Fruit fly (Drosophila melanogaster) whole organism, embryonic: ENCODE data around the gene CG46309.
A peak's percentile ranks its signal among the peaks of the same experiment; 100 is the strongest.

Experiments
- CG11560 ChIP-seq: fragments of 200-800 bp; sonication (Bioruptor generic); IDR thresholded peaks from 3 replicates; pipeline ENCODE4 v1.3.6; 2022; ENCODE audit warnings: missing biosample characterization, missing genetic modification characterization
- CG12299 ChIP-seq: fragments of 200-800 bp; sonication (Bioruptor generic); optimal IDR thresholded peaks from 2 replicates; lab custom pipeline; 2018; ENCODE audit warnings: missing biosample characterization, mild to moderate bottlenecking, missing genetic modification characterization
- CG12942 ChIP-seq: fragments of 200-800 bp; sonication (Bioruptor generic); optimal IDR thresholded peaks from 3 replicates; lab custom pipeline; 2016; ENCODE audit warnings: missing biosample characterization, missing genetic modification characterization
- CG13287 ChIP-seq: fragments of 200-800 bp; sonication (Bioruptor generic); IDR thresholded peaks from 2 replicates; pipeline ENCODE4 v1.3.6; 2022; ENCODE audit warnings: missing biosample characterization, missing genetic modification characterization; ENCODE audit not compliant: partially characterized antibody
- CG14050 ChIP-seq: fragments of 200-800 bp; sonication (Bioruptor generic); IDR thresholded peaks from 3 replicates; pipeline ENCODE4 v1.3.6; 2022; ENCODE audit warnings: missing biosample characterization, missing genetic modification characterization
- CG16813 ChIP-seq: fragments of 200-800 bp; sonication (Bioruptor generic); IDR thresholded peaks from 3 replicates; pipeline ENCODE4 v1.3.6; 2022; ENCODE audit warnings: missing biosample characterization, missing genetic modification characterization; ENCODE audit not compliant: partially characterized antibody
- CG2889 ChIP-seq: fragments of 200-800 bp; sonication (Bioruptor generic); IDR thresholded peaks from 3 replicates; pipeline ENCODE4 v1.3.6; 2022; ENCODE audit warnings: missing biosample characterization, missing genetic modification characterization
- CG31365 ChIP-seq: fragments of 200-800 bp; sonication (Bioruptor generic); optimal IDR thresholded peaks from 2 replicates; lab custom pipeline; 2018; ENCODE audit warnings: missing biosample characterization, mild to moderate bottlenecking, missing genetic modification characterization
- CG33557 ChIP-seq: fragments of 200-800 bp; sonication (Bioruptor generic); optimal IDR thresholded peaks from 2 replicates; lab custom pipeline; 2019; ENCODE audit warnings: missing biosample characterization, mild to moderate bottlenecking, missing genetic modification characterization, moderate library complexity
- CG6854 ChIP-seq: fragments of 200-800 bp; sonication (Bioruptor generic); optimal IDR thresholded peaks from 3 replicates; lab custom pipeline; 2017; ENCODE audit warnings: missing biosample characterization, mild to moderate bottlenecking, missing genetic modification characterization
- CG7357 ChIP-seq: fragments of 200-800 bp; sonication (Bioruptor generic); IDR thresholded peaks from 3 replicates; pipeline ENCODE4 v1.3.6; 2022; ENCODE audit warnings: missing biosample characterization, missing genetic modification characterization
- CG7928 ChIP-seq: fragments of 200-800 bp; sonication (Bioruptor generic); optimal IDR thresholded peaks from 2 replicates; lab custom pipeline; 2017; ENCODE audit warnings: missing biosample characterization, mild to moderate bottlenecking, missing genetic modification characterization
- CG8765 ChIP-seq: fragments of 200-800 bp; sonication (Bioruptor generic); IDR thresholded peaks from 2 replicates; pipeline ENCODE4 v1.3.6; 2022; ENCODE audit warnings: missing biosample characterization, missing genetic modification characterization
- CG9817 ChIP-seq: fragments of 200-800 bp; sonication (Bioruptor generic); optimal IDR thresholded peaks from 2 replicates; lab custom pipeline; 2018; ENCODE audit warnings: missing biosample characterization, mild to moderate bottlenecking, missing genetic modification characterization, moderate library complexity
- Camta ChIP-seq: fragments of 200-800 bp; sonication (Bioruptor generic); optimal IDR thresholded peaks from 2 replicates; lab custom pipeline; 2016; ENCODE audit warnings: missing biosample characterization, missing genetic modification characterization
- Dad ChIP-seq: fragments of 200-800 bp; sonication (Bioruptor generic); optimal IDR thresholded peaks from 3 replicates; lab custom pipeline; 2016; ENCODE audit warnings: missing biosample characterization, missing genetic modification characterization
- E2f2 ChIP-seq: fragments of 200-800 bp; sonication (Bioruptor generic); IDR thresholded peaks from 2 replicates; pipeline ENCODE4 v1.3.6; 2022; ENCODE audit warnings: missing biosample characterization, missing genetic modification characterization
- Eip74EF ChIP-seq, 2 experiments: fragments of 200-800 bp in 1 of 2; fragments of >200 bp in 1 of 2; sonication (Bioruptor generic) in 1 of 2; optimal IDR thresholded peaks; 2 replicates each; lab custom pipeline; 2017 to 2019; ENCODE audit warnings: missing biosample characterization in 2 of 2, missing genetic modification characterization in 2 of 2, mild to moderate bottlenecking in 1 of 2, moderate library complexity in 1 of 2
- Fer3 ChIP-seq: fragments of 200-800 bp; sonication (Bioruptor generic); optimal IDR thresholded peaks from 2 replicates; lab custom pipeline; 2018; ENCODE audit warnings: missing biosample characterization, mild to moderate bottlenecking, missing genetic modification characterization, moderate library complexity
- Gsc ChIP-seq: fragments of 200-800 bp; sonication (Bioruptor generic); IDR thresholded peaks from 2 replicates; pipeline ENCODE4 v1.3.6; 2022; ENCODE audit warnings: missing biosample characterization, missing genetic modification characterization
- Hand ChIP-seq: fragments of 200-800 bp; sonication (Bioruptor generic); optimal IDR thresholded peaks from 2 replicates; lab custom pipeline; 2017; ENCODE audit warnings: mild to moderate bottlenecking, missing biosample characterization, missing genetic modification reagents, missing genetic modification characterization
- HmgD ChIP-seq: fragments of 200-800 bp; sonication (Bioruptor generic); optimal IDR thresholded peaks from 3 replicates; lab custom pipeline; 2016; ENCODE audit warnings: missing biosample characterization, missing genetic modification characterization
- Hmr ChIP-seq: fragments of 200-800 bp; sonication (Bioruptor generic); optimal IDR thresholded peaks from 3 replicates; lab custom pipeline; 2017; ENCODE audit warnings: mild to moderate bottlenecking, missing biosample characterization, missing genetic modification reagents, missing genetic modification characterization
- Hmx ChIP-seq: fragments of 200-800 bp; sonication (Bioruptor generic); optimal IDR thresholded peaks from 2 replicates; lab custom pipeline; 2016; ENCODE audit warnings: missing biosample characterization, missing genetic modification characterization
- Oaz ChIP-seq: fragments of 200-800 bp; sonication (Bioruptor generic); IDR thresholded peaks from 2 replicates; pipeline ENCODE4 v1.3.6; 2022; ENCODE audit warnings: missing biosample characterization, missing genetic modification characterization
- Ravus ChIP-seq: fragments of 200-800 bp; sonication (Bioruptor generic); IDR thresholded peaks from 2 replicates; pipeline ENCODE4 v1.3.6; 2022; ENCODE audit warnings: missing biosample characterization, missing genetic modification characterization
- Six4 ChIP-seq: fragments of 200-800 bp; sonication (Bioruptor generic); optimal IDR thresholded peaks from 2 replicates; lab custom pipeline; 2016; ENCODE audit warnings: missing biosample characterization, missing genetic modification characterization
- Sox102F ChIP-seq: fragments of 200-800 bp; sonication (Bioruptor generic); optimal IDR thresholded peaks from 2 replicates; lab custom pipeline; 2018; ENCODE audit warnings: missing biosample characterization, mild to moderate bottlenecking, missing genetic modification characterization, moderate library complexity
- Vsx1 ChIP-seq: fragments of 200-800 bp; sonication (Bioruptor generic); optimal IDR thresholded peaks from 2 replicates; lab custom pipeline; 2017; ENCODE audit warnings: missing biosample characterization, mild to moderate bottlenecking, missing genetic modification characterization, missing genetic modification reagents
- Xbp1 ChIP-seq: fragments of 200-800 bp; sonication (Bioruptor generic); optimal IDR thresholded peaks from 3 replicates; lab custom pipeline; 2016; ENCODE audit warnings: missing biosample characterization, mild to moderate bottlenecking, missing genetic modification characterization
- cad ChIP-seq: fragments of >200 bp; optimal IDR thresholded peaks from 2 replicates; lab custom pipeline; 2017; ENCODE audit warnings: missing biosample characterization, missing genetic modification characterization
- croc ChIP-seq: fragments of 200-800 bp; sonication (Bioruptor generic); conservative IDR thresholded peaks from 3 replicates; pipeline ENCODE4 v1.3.6; 2022; ENCODE audit warnings: missing biosample characterization, missing genetic modification characterization
- da ChIP-seq: fragments of 200-800 bp; sonication (Bioruptor generic); optimal IDR thresholded peaks from 2 replicates; lab custom pipeline; 2016; ENCODE audit warnings: missing biosample characterization, missing genetic modification characterization
- eyg ChIP-seq: fragments of 200-800 bp; sonication (Bioruptor generic); optimal IDR thresholded peaks from 3 replicates; lab custom pipeline; 2016; ENCODE audit warnings: missing biosample characterization, missing genetic modification characterization
- ftz-f1 ChIP-seq: fragments of 200-800 bp; sonication (Bioruptor generic); optimal IDR thresholded peaks from 2 replicates; lab custom pipeline; 2016; ENCODE audit warnings: missing biosample characterization, missing genetic modification characterization
- gem ChIP-seq: fragments of 200-800 bp; sonication (Bioruptor generic); optimal IDR thresholded peaks from 2 replicates; lab custom pipeline; 2019; ENCODE audit warnings: missing biosample characterization, mild to moderate bottlenecking, missing genetic modification characterization, moderate library complexity
- grn ChIP-seq: fragments of 200-800 bp; sonication (Bioruptor generic); optimal IDR thresholded peaks from 3 replicates; lab custom pipeline; 2017; ENCODE audit warnings: missing biosample characterization, missing genetic modification characterization
- insv ChIP-seq, 2 experiments: fragments of 200-800 bp; sonication (Bioruptor generic); optimal IDR thresholded peaks; 3 replicates each; lab custom pipeline; 2016 to 2018; ENCODE audit warnings: missing biosample characterization in 2 of 2, missing genetic modification characterization in 2 of 2
- lilli ChIP-seq: fragments of 200-800 bp; sonication (Bioruptor generic); optimal IDR thresholded peaks from 3 replicates; lab custom pipeline; 2016; ENCODE audit warnings: missing biosample characterization, missing genetic modification characterization
- nerfin-2 ChIP-seq: fragments of 200-800 bp; sonication (Bioruptor generic); IDR thresholded peaks from 2 replicates; pipeline ENCODE4 v1.3.6; 2022; ENCODE audit warnings: missing biosample characterization, missing genetic modification characterization; ENCODE audit not compliant: partially characterized antibody
- odd ChIP-seq: fragments of 200-800 bp; sonication (Bioruptor generic); optimal IDR thresholded peaks from 2 replicates; lab custom pipeline; 2017; ENCODE audit warnings: missing biosample characterization, mild to moderate bottlenecking, missing genetic modification characterization
- pnt ChIP-seq: fragments of 200-800 bp; sonication (Bioruptor generic); optimal IDR thresholded peaks from 3 replicates; lab custom pipeline; 2016; ENCODE audit warnings: missing biosample characterization, missing genetic modification characterization
- slbo ChIP-seq: fragments of 200-800 bp; sonication (Bioruptor generic); IDR thresholded peaks from 2 replicates; pipeline ENCODE4 v1.3.6; 2022; ENCODE audit warnings: missing biosample characterization, missing genetic modification characterization
- slp2 ChIP-seq: fragments of 200-800 bp; sonication (Bioruptor generic); optimal IDR thresholded peaks from 2 replicates; lab custom pipeline; 2016; ENCODE audit warnings: missing biosample characterization, missing genetic modification characterization
- sqz ChIP-seq: fragments of 200-800 bp; sonication (Bioruptor generic); optimal IDR thresholded peaks from 3 replicates; lab custom pipeline; 2018; ENCODE audit warnings: missing biosample characterization, mild to moderate bottlenecking, missing genetic modification characterization
- vvl ChIP-seq: fragments of 200-800 bp; sonication (Bioruptor generic); IDR thresholded peaks from 2 replicates; pipeline ENCODE4 v1.3.6; 2022; ENCODE audit warnings: missing biosample characterization, missing genetic modification characterization
- zen2 ChIP-seq: fragments of 200-800 bp; sonication (Bioruptor generic); IDR thresholded peaks from 3 replicates; pipeline ENCODE4 v1.3.6; 2022; ENCODE audit warnings: missing biosample characterization, missing genetic modification characterization; ENCODE audit not compliant: partially characterized antibody
- zfh1 ChIP-seq: fragments of 200-800 bp; sonication (Bioruptor generic); IDR thresholded peaks from 3 replicates; pipeline ENCODE4 v1.3.6; 2022; ENCODE audit warnings: missing biosample characterization, missing genetic modification characterization
- zfh2 ChIP-seq: fragments of 200-800 bp; sonication (Bioruptor generic); optimal IDR thresholded peaks from 2 replicates; lab custom pipeline; 2016; ENCODE audit warnings: missing biosample characterization, missing genetic modification characterization

Gene CG46309

DNA sequence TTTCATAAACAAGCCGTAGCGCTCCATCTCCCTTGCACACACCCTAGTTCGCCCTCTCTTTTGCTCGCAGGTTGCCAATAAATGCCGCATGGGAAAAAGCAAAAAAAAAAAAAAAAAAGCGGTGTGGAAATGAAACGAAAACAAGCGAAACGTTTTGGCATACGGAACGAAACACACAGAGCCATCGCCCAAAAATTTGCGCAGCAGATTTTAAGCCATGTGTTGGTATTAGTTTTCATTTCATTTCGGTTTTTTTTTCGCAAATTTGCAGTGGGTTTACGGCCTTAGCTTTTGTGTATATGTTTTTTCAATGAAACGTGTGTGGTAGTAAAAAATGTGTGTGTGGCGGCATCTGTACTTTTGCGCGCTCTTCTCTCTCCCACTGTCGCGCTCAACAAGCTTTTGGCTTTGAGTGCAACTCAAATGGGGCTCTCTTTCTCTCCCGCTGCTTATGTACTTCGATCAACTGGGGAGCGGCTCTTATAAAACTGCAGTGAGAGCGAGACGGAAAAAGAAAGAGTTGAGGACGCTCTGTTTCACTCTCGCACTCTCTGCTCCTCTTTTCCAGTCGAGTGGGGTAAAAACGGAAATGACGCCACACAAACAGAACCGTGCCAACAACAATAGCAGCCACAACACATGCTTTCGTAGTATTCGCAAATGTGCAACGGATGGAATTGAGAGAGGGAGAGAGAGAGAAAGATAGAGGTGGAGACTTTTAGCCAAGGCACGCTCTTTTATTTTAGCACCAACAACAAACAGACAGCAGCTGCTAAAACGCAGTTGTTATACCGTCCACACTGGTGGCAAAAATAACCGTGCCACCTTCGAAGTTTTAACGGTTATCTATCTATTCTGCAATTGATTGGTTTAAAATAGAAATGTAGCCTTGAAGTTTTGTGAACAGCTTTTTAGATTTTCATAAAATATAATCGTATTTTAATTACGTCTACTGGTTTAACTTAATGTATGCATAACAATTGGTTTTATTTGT is 33.0 kb upstream of the CG46309 start (continued):
- TF ChIP-seq CG12942 (GFP tag; lab: Kevin White, UChicago) (peak; percentile 23), zen2 (GFP tag; lab: Robert Waterston, UW) (no peak), E2f2 (no peak), Eip74EF (GFP tag; optimal IDR thresholded peaks at IDR 0.05; lab: Kevin White, UChicago) (peak in 1 of 2 experiments; percentile 29), croc (GFP tag; lab: Robert Waterston, UW) (no peak), Vsx1 (GFP tag; lab: Kevin White, UChicago) (peak; percentile 40), vvl (GFP tag; lab: Robert Waterston, UW) (no peak), CG16813 (GFP tag; lab: Robert Waterston, UW) (no peak), sqz (GFP tag; lab: Kevin White, UChicago) (peak; percentile 93), slbo (GFP tag; lab: Robert Waterston, UW) (no peak), slp2 (peak; percentile 18), CG8765 (GFP tag; lab: Robert Waterston, UW) (no peak), CG33557 (GFP tag; lab: Kevin White, UChicago) (no peak), CG31365 (tag; lab: Kevin White, UChicago) (peak; percentile 47), CG11560 (tag; lab: Robert Waterston, UW) (no peak), CG13287 (no peak), eyg (GFP tag; lab: Kevin White, UChicago) (peak; percentile 2), lilli (peak; percentile 64), Xbp1 (GFP tag; lab: Kevin White, UChicago) (peak; percentile 36), insv (GFP tag; optimal IDR thresholded peaks at IDR 0.05; lab: Kevin White, UChicago) (no peak), Six4 (GFP tag; lab: Kevin White, UChicago) (no peak), Camta (GFP tag; lab: Kevin White, UChicago) (peak; percentile 34), CG12299 (tag; lab: Kevin White, UChicago) (no peak), CG9817 (no peak), pnt (no peak), CG7928 (GFP tag; lab: Kevin White, UChicago) (peak; percentile 25), CG7357 (GFP tag; lab: Robert Waterston, UW) (0 out of 3 replicates have a peak, but pooled peaks have one; percentile 16), Dad (peak; percentile 31), odd (GFP tag; lab: Kevin White, UChicago) (peak; percentile 56), Hmr (GFP tag; lab: Kevin White, UChicago) (peak; percentile 74), Hand (GFP tag; lab: Kevin White, UChicago) (peak; percentile 48), CG2889 (no peak), HmgD (no peak), ftz-f1 (GFP tag; lab: Kevin White, UChicago) (peak; percentile 31), Hmx (GFP tag; lab: Kevin White, UChicago) (peak; percentile 8), grn (no peak), CG6854 (peak; percentile 30), gem (peak; percentile 70), CG14050 (no peak), da (GFP tag; lab: Kevin White, UChicago) (no peak), Ravus (GFP tag; lab: Robert Waterston, UW) (no peak), Sox102F (peak; percentile 54), zfh2 (peak; percentile 56), Fer3 (peak; percentile 47), zfh1 (no peak), cad (GFP tag; lab: Kevin White, UChicago) (peak; percentile 28), Oaz (GFP tag; lab: Robert Waterston, UW) (no peak), nerfin-2 (GFP tag; lab: Robert Waterston, UW) (no peak), Gsc (GFP tag; lab: Robert Waterston, UW) (no peak)
